Worm (Caenorhabditis elegans) whole organism, early embryonic: ENCODE results near the gene C01G6.3.

Source experiments
- B0310.2 ChIP-seq: sonication (generic microtip); optimal IDR thresholded peaks from 2 replicates; lab custom pipeline; 2016; ENCODE audit warnings: mild to moderate bottlenecking, missing genetic modification characterization, missing compliant biosample characterization
- F13C5.2 ChIP-seq: sonication (generic microtip); optimal IDR thresholded peaks from 2 replicates; lab custom pipeline; 2017; ENCODE audit warnings: mild to moderate bottlenecking, missing genetic modification characterization, inconsistent platforms, missing compliant biosample characterization
- aly-1 ChIP-seq: sonication (generic microtip); optimal IDR thresholded peaks from 2 replicates; lab custom pipeline; 2016; ENCODE audit warnings: missing genetic modification characterization, missing compliant biosample characterization
- ama-1 ChIP-seq: fragments of 150-350 bp; optimal IDR thresholded peaks from 2 replicates; lab custom pipeline; 2014
- ceh-13 ChIP-seq: fragments of 200-800 bp; sonication (Bioruptor generic); optimal IDR thresholded peaks from 2 replicates; lab custom pipeline; 2018; ENCODE audit warnings: mild to moderate bottlenecking, missing genetic modification characterization, missing compliant biosample characterization
- ceh-36 ChIP-seq: sonication (generic microtip); optimal IDR thresholded peaks from 2 replicates; lab custom pipeline; 2016; ENCODE audit warnings: missing genetic modification characterization, inconsistent platforms, missing compliant biosample characterization
- ets-7 ChIP-seq: sonication (generic microtip); optimal IDR thresholded peaks from 2 replicates; lab custom pipeline; 2016; ENCODE audit warnings: missing genotype, missing genetic modification characterization, missing compliant biosample characterization
- flt-1 ChIP-seq: fragments of 200-800 bp; sonication (Bioruptor generic); IDR thresholded peaks from 2 replicates; pipeline ENCODE4 v1.3.6; 2022; ENCODE audit warnings: missing genetic modification characterization, missing compliant biosample characterization
- hmbx-1 ChIP-seq: sonication (generic microtip); optimal IDR thresholded peaks from 2 replicates; lab custom pipeline; 2016; ENCODE audit warnings: mild to moderate bottlenecking, missing genetic modification characterization, missing compliant biosample characterization
- hmg-4 ChIP-seq: fragments of 200-800 bp; sonication (Bioruptor generic); optimal IDR thresholded peaks from 2 replicates; lab custom pipeline; 2018; ENCODE audit warnings: mild to moderate bottlenecking, missing genetic modification characterization, missing compliant biosample characterization
- hnd-1 ChIP-seq: sonication (generic microtip); optimal IDR thresholded peaks from 2 replicates; lab custom pipeline; 2016; ENCODE audit warnings: missing genetic modification characterization, missing compliant biosample characterization
- pes-1 ChIP-seq: fragments of 200-800 bp; sonication (Bioruptor generic); IDR thresholded peaks from 2 replicates; pipeline ENCODE4 v1.3.6; 2022; ENCODE audit warnings: missing genetic modification reagents, missing genetic modification characterization, missing compliant biosample characterization
- scrt-1 ChIP-seq: fragments of 200-800 bp; sonication (Bioruptor generic); IDR thresholded peaks from 2 replicates; pipeline ENCODE4 v1.3.6; 2022; ENCODE audit warnings: missing genetic modification characterization, missing compliant biosample characterization
- sea-1 ChIP-seq: fragments of 200-800 bp; sonication (Bioruptor generic); conservative IDR thresholded peaks from 2 replicates; pipeline ENCODE4 v1.3.6; 2022; ENCODE audit warnings: missing genetic modification characterization, missing compliant biosample characterization
- tbx-11 ChIP-seq: fragments of 200-800 bp; sonication (Bioruptor generic); IDR thresholded peaks from 2 replicates; pipeline ENCODE4 v1.3.6; 2022; ENCODE audit warnings: missing genetic modification characterization, missing compliant biosample characterization
- tbx-37 ChIP-seq: fragments of 200-800 bp; sonication (Bioruptor generic); conservative IDR thresholded peaks from 2 replicates; pipeline ENCODE4 v1.3.6; 2022; ENCODE audit warnings: missing genetic modification reagents, missing genetic modification characterization, missing compliant biosample characterization
- tra-4 ChIP-seq: sonication (generic microtip); optimal IDR thresholded peaks from 2 replicates; lab custom pipeline; 2017; ENCODE audit warnings: missing genetic modification characterization, missing compliant biosample characterization

Gene C01G6.3

ce11 chrII:9266252-9266651 lies 3.4 kb upstream of the C01G6.3 start:
- TF ChIP-seq hmbx-1 (tag; lab: Kevin White, UChicago): no peak
- TF ChIP-seq pes-1 (GFP tag; lab: Robert Waterston, UW): no peak
- TF ChIP-seq sea-1: no peak
- no peak for TF ChIP-seq hmg-4
- TF ChIP-seq tbx-37 (GFP tag; lab: Robert Waterston, UW): no peak
- no peak for TF ChIP-seq aly-1 (tag; lab: Kevin White, UChicago)
- TF ChIP-seq ets-7 (tag; lab: Kevin White, UChicago): no peak
- no peak for TF ChIP-seq ceh-36
- TF ChIP-seq B0310.2 (tag; lab: Kevin White, UChicago): no peak
- no peak for TF ChIP-seq tbx-11
- no peak for TF ChIP-seq tra-4 (tag; lab: Kevin White, UChicago)

- TF ChIP-seq tra-4 (tag; lab: Kevin White, UChicago): no peak
- TF ChIP-seq B0310.2 (tag; lab: Kevin White, UChicago): no peak
- TF ChIP-seq tbx-37 (GFP tag; lab: Robert Waterston, UW): no peak
- no peak for TF ChIP-seq ceh-13
- no peak for TF ChIP-seq hmbx-1 (tag; lab: Kevin White, UChicago)
- no peak for TF ChIP-seq aly-1 (tag; lab: Kevin White, UChicago)
- no peak for TF ChIP-seq ama-1
- TF ChIP-seq sea-1: no peak
- TF ChIP-seq ceh-36: no peak
- no peak for TF ChIP-seq scrt-1 (GFP tag; lab: Robert Waterston, UW)
- no peak for TF ChIP-seq ets-7 (tag; lab: Kevin White, UChicago)
- TF ChIP-seq F13C5.2 (tag; lab: Kevin White, UChicago): no peak
- TF ChIP-seq tbx-11: no peak
- TF ChIP-seq hnd-1 (tag; lab: Kevin White, UChicago): no peak
- no peak for TF ChIP-seq flt-1 (GFP tag; lab: Robert Waterston, UW)
- no peak for TF ChIP-seq hmg-4
- TF ChIP-seq pes-1 (GFP tag; lab: Robert Waterston, UW): no peak
Measured at ce11 chrII:9266755-9267154, 2.9 kb upstream of the C01G6.3 start, which contains the start of gene C01G6.2. TSS of gene C01G6.2 (plus strand) at chrII:9267055.

- no peak for TF ChIP-seq tra-4 (tag; lab: Kevin White, UChicago)
- TF ChIP-seq pes-1 (GFP tag; lab: Robert Waterston, UW): peak; percentile 56
- peak; percentile 59 for TF ChIP-seq ceh-36
- TF ChIP-seq B0310.2 (tag; lab: Kevin White, UChicago): no peak
Measured at ce11 chrII:9268983-9269382, 705 bp upstream of the C01G6.3 start.

- TF ChIP-seq sea-1: no peak
- TF ChIP-seq ama-1: peak; percentile 17
Measured at ce11 chrII:9271285-9271684, 1.6 kb downstream of the C01G6.3 start.

ce11 chrII:9272942-9273341 lies 3.3 kb downstream of the C01G6.3 start, which contains the start of gene C01G6.4:
TSS of gene C01G6.4 (minus strand) at chrII:9273042.
- TF ChIP-seq ets-7 (tag; lab: Kevin White, UChicago): no peak
- no peak for TF ChIP-seq hmbx-1 (tag; lab: Kevin White, UChicago)
- no peak for TF ChIP-seq tbx-11
- TF ChIP-seq sea-1: no peak
- TF ChIP-seq tra-4 (tag; lab: Kevin White, UChicago): no peak
- no peak for TF ChIP-seq B0310.2 (tag; lab: Kevin White, UChicago)
- TF ChIP-seq hnd-1 (tag; lab: Kevin White, UChicago): no peak
- TF ChIP-seq F13C5.2 (tag; lab: Kevin White, UChicago): no peak
- no peak for TF ChIP-seq ama-1
- no peak for TF ChIP-seq flt-1 (GFP tag; lab: Robert Waterston, UW)
- TF ChIP-seq pes-1 (GFP tag; lab: Robert Waterston, UW): no peak
- no peak for TF ChIP-seq ceh-36
- no peak for TF ChIP-seq tbx-37 (GFP tag; lab: Robert Waterston, UW)
- no peak for TF ChIP-seq hmg-4
- no peak for TF ChIP-seq ceh-13

- TF ChIP-seq ets-7 (tag; lab: Kevin White, UChicago): no peak
- TF ChIP-seq F13C5.2 (tag; lab: Kevin White, UChicago): peak; percentile 38
- TF ChIP-seq hmg-4: peak; percentile 59
- peak; percentile 12; the same call in 1 of the 2 replicates for TF ChIP-seq flt-1 (GFP tag; lab: Robert Waterston, UW)
- no peak for TF ChIP-seq pes-1 (GFP tag; lab: Robert Waterston, UW)
Measured at ce11 chrII:9273984-9274383, 4.3 kb downstream of the C01G6.3 start.

- no peak for TF ChIP-seq sea-1
- TF ChIP-seq B0310.2 (tag; lab: Kevin White, UChicago): no peak
Measured at ce11 chrII:9274734-9275133, 5.0 kb downstream of the C01G6.3 start.

ce11 chrII:9275173-9275572 lies 5.5 kb downstream of the C01G6.3 start:
- TF ChIP-seq tbx-37 (GFP tag; lab: Robert Waterston, UW) (no peak), tbx-11 (no peak), sea-1 (no peak), ets-7 (tag; lab: Kevin White, UChicago) (no peak), ceh-36 (no peak), hmg-4 (no peak), flt-1 (GFP tag; lab: Robert Waterston, UW) (no peak)

ce11 chrII:9277153-9277552 lies 7.5 kb downstream of the C01G6.3 start:
- TF ChIP-seq B0310.2 (tag; lab: Kevin White, UChicago): no peak
- no peak for TF ChIP-seq ets-7 (tag; lab: Kevin White, UChicago)
- no peak for TF ChIP-seq pes-1 (GFP tag; lab: Robert Waterston, UW)
- TF ChIP-seq aly-1 (tag; lab: Kevin White, UChicago): no peak
- TF ChIP-seq flt-1 (GFP tag; lab: Robert Waterston, UW): no peak
- no peak for TF ChIP-seq hmg-4
- no peak for TF ChIP-seq F13C5.2 (tag; lab: Kevin White, UChicago)
- TF ChIP-seq hnd-1 (tag; lab: Kevin White, UChicago): no peak
- no peak for TF ChIP-seq ceh-36
